Fruit fly (Drosophila melanogaster): ENCODE results near the gene CG14629.
A peak's percentile ranks its signal among the peaks of the same experiment; 100 is the strongest.

Gene CG14629

dm6 chrX:1033066-1033465 is 18.3 kb upstream of the CG14629 start (continued):
- TF ChIP-seq CG31224 (GFP tag; IDR thresholded peaks at IDR 0.05) (no peak), al (GFP tag; IDR thresholded peaks at IDR 0.05) (0 out of 2 replicates have a peak, but pooled peaks have one; percentile 31), CG12155 (GFP tag; optimal IDR thresholded peaks at IDR 0.05) (peak; percentile 28), tna (GFP tag; IDR thresholded peaks at IDR 0.05; ENCODE audit: partially characterized antibody) (peak; percentile 97), Six4 (GFP tag; optimal IDR thresholded peaks at IDR 0.05) (no peak), gro (GFP tag; optimal IDR thresholded peaks at IDR 0.05) (no peak), tio (GFP tag; optimal IDR thresholded peaks at IDR 0.05) (no peak), CG32772 (GFP tag; IDR thresholded peaks at IDR 0.05) (0 out of 2 replicates have a peak, but pooled peaks have one; percentile 31), TFAM (GFP tag; optimal IDR thresholded peaks at IDR 0.05) (no peak), trem (tag; optimal IDR thresholded peaks at IDR 0.05) (peak; percentile 47), CG7963 (GFP tag; IDR thresholded peaks at IDR 0.05; ENCODE audit: partially characterized antibody) (peak; percentile 99), pan (optimal IDR thresholded peaks at IDR 0.05) (no peak), pan (GFP tag; optimal IDR thresholded peaks at IDR 0.05 in 1 of 2, IDR thresholded peaks at IDR 0.05 in 1 of 2) (peak in 1 of 2 experiments; percentile 26), vfl (GFP tag; optimal IDR thresholded peaks at IDR 0.05) (peak; percentile 3), CG16813 (GFP tag; IDR thresholded peaks at IDR 0.05; ENCODE audit: partially characterized antibody) (peak; percentile 98), sna (GFP tag; IDR thresholded peaks at IDR 0.05; ENCODE audit: partially characterized antibody) (peak; percentile 94), Med (GFP tag) (peak; percentile 90), CG6272 (GFP tag; IDR thresholded peaks at IDR 0.05) (peak; percentile 67; the same call in 1 of the 2 replicates), CG14710 (tag; optimal IDR thresholded peaks at IDR 0.05) (peak; percentile 36), Doc3 (GFP tag; IDR thresholded peaks at IDR 0.05; ENCODE audit: partially characterized antibody) (peak; percentile 92), sc (optimal IDR thresholded peaks at IDR 0.05) (no peak), sc (GFP tag; optimal IDR thresholded peaks at IDR 0.05) (no peak), sisA (GFP tag; IDR thresholded peaks at IDR 0.05) (peak; percentile 17; the same call in 1 of the 2 replicates), row (GFP tag; IDR thresholded peaks at IDR 0.05) (peak; percentile 72), dpn (GFP tag; optimal IDR thresholded peaks at IDR 0.05) (peak; percentile 24 to 27), CG13424 (tag; optimal IDR thresholded peaks at IDR 0.05) (peak; percentile 8), chm (GFP tag; IDR thresholded peaks at IDR 0.05) (peak; percentile 35; the same call in 1 of the 2 replicates), Antp (GFP tag; optimal IDR thresholded peaks at IDR 0.05) (peak; percentile 9), CG11504 (tag; optimal IDR thresholded peaks at IDR 0.05) (peak; percentile 16), Xbp1 (GFP tag; optimal IDR thresholded peaks at IDR 0.05) (peak; percentile 30), CG5180 (GFP tag; optimal IDR thresholded peaks at IDR 0.05) (no peak), vvl (GFP tag; IDR thresholded peaks at IDR 0.05) (peak; percentile 62), ato (GFP tag; IDR thresholded peaks at IDR 0.05; ENCODE audit: partially characterized antibody) (peak; percentile 97), pzg (GFP tag; optimal IDR thresholded peaks at IDR 0.05) (peak; percentile 85), BEAF-32 (GFP tag; optimal IDR thresholded peaks at IDR 0.05) (peak; percentile 96), CG2678 (tag; optimal IDR thresholded peaks at IDR 0.05) (no peak), NFAT (GFP tag; IDR thresholded peaks at IDR 0.05) (peak; percentile 63; the same call in 1 of the 2 replicates), inv (GFP tag; IDR thresholded peaks at IDR 0.05; ENCODE audit: partially characterized antibody) (peak; percentile 97), Dip2 (GFP tag; IDR thresholded peaks at IDR 0.05) (no peak), Ets97D (GFP tag; optimal IDR thresholded peaks at IDR 0.05) (peak; percentile 45), Opbp (GFP tag; IDR thresholded peaks at IDR 0.05; ENCODE audit: partially characterized antibody) (peak; percentile 99), CG15514 (GFP tag; optimal IDR thresholded peaks at IDR 0.05) (peak; percentile 51), CG30403 (GFP tag; optimal IDR thresholded peaks at IDR 0.05) (peak; percentile 4), CHES-1-like (GFP tag; optimal IDR thresholded peaks at IDR 0.05) (no peak), mirr (GFP tag; optimal IDR thresholded peaks at IDR 0.05) (no peak), CG8388 (GFP tag; optimal IDR thresholded peaks at IDR 0.05) (no peak), CG3995 (GFP tag; optimal IDR thresholded peaks at IDR 0.05) (peak; percentile 48), grau (tag; optimal IDR thresholded peaks at IDR 0.05) (peak; percentile 9), tin (GFP tag; optimal IDR thresholded peaks at IDR 0.05) (peak; percentile 18), CG9609 (GFP tag; optimal IDR thresholded peaks at IDR 0.05) (no peak)

Data from whole organism, embryonic.